Fruit fly (Drosophila melanogaster): ENCODE results near the gene CG11168.

dm6 chr3R:24914864-24915263 is 3.0 kb upstream of the CG11168 start:
- TF ChIP-seq CG8159 (tag; optimal IDR thresholded peaks at IDR 0.05) (no peak), CG10348 (GFP tag; IDR thresholded peaks at IDR 0.05) (no peak), Snoo (tag; optimal IDR thresholded peaks at IDR 0.05) (no peak), CG12605 (GFP tag; IDR thresholded peaks at IDR 0.05) (no peak), gl (tag; optimal IDR thresholded peaks at IDR 0.05) (no peak), D1 (tag; optimal IDR thresholded peaks at IDR 0.05) (no peak), CG13204 (GFP tag; optimal IDR thresholded peaks at IDR 0.05) (no peak), fd96Ca (GFP tag; IDR thresholded peaks at IDR 0.05) (no peak), CG9948 (tag; optimal IDR thresholded peaks at IDR 0.05) (no peak), CG4496 (GFP tag; IDR thresholded peaks at IDR 0.05) (no peak), EcR (GFP tag; optimal IDR thresholded peaks at IDR 0.05) (no peak), CG34367 (tag; optimal IDR thresholded peaks at IDR 0.05) (no peak)
